Fruit fly (Drosophila melanogaster) S2 (cell line): ENCODE data around the gene CG3769.

Source experiments
- CG8478 ChIP-seq: fragments of >200 bp; optimal IDR thresholded peaks from 2 replicates; lab custom pipeline; 2018
- CTCF ChIP-seq, 2 experiments: fragments of >200 bp; optimal IDR thresholded peaks; 2 replicates each; lab custom pipeline; 2018

Gene CG3769

dm6 chr2L:9435099-9435498 lies at the start of gene CG3769:
TSS of gene CG3769 (plus strand) at chr2L:9435399.
- no peak for TF ChIP-seq CG8478 (lab: Kevin White, UChicago)
- TF ChIP-seq CTCF (optimal IDR thresholded peaks at IDR 0.05; lab: Kevin White, UChicago), result no peak

dm6 chr2L:9386270-9386669 lies 48.9 kb upstream of the CG3769 start:
- TF ChIP-seq CG8478 (lab: Kevin White, UChicago), result no peak
- TF ChIP-seq CTCF (optimal IDR thresholded peaks at IDR 0.05; lab: Kevin White, UChicago), result no peak

dm6 chr2L:9387240-9387672 lies 47.9 kb upstream of the CG3769 start, which contains the start of gene Aldh:
TSS of gene Aldh (plus strand) at chr2L:9387389.
- no peak for TF ChIP-seq CG8478 (lab: Kevin White, UChicago)
- no peak for TF ChIP-seq CTCF (optimal IDR thresholded peaks at IDR 0.05; lab: Kevin White, UChicago)

- TF ChIP-seq CG8478 (lab: Kevin White, UChicago), result no peak
- no peak for TF ChIP-seq CTCF (optimal IDR thresholded peaks at IDR 0.05; lab: Kevin White, UChicago)
Measured at dm6 chr2L:9388013-9388605, 47.1 kb upstream of the CG3769 start.

- TF ChIP-seq CG8478 (lab: Kevin White, UChicago), result no peak
Measured at dm6 chr2L:9388924-9389765, 46.1 kb upstream of the CG3769 start.

- no peak for TF ChIP-seq CG8478 (lab: Kevin White, UChicago)
- TF ChIP-seq CTCF (optimal IDR thresholded peaks at IDR 0.05; lab: Kevin White, UChicago), result no peak
Measured at dm6 chr2L:9396396-9396795, 38.8 kb upstream of the CG3769 start.

- no peak for TF ChIP-seq CTCF (optimal IDR thresholded peaks at IDR 0.05; lab: Kevin White, UChicago)
- TF ChIP-seq CG8478 (lab: Kevin White, UChicago), result no peak
Measured at dm6 chr2L:9397888-9398287, 37.3 kb upstream of the CG3769 start, which contains the start of gene CG4438. TSS of gene CG4438 (minus strand) at chr2L:9397988.

dm6 chr2L:9400153-9400552 lies 35.0 kb upstream of the CG3769 start:
- TF ChIP-seq CTCF (optimal IDR thresholded peaks at IDR 0.05; lab: Kevin White, UChicago) (no peak), CG8478 (lab: Kevin White, UChicago) (no peak)

dm6 chr2L:9415053-9415452 lies 20.1 kb upstream of the CG3769 start, which contains the start of gene Shawl:
TSS of gene Shawl (minus strand) at chr2L:9415156.
- TF ChIP-seq CG8478 (lab: Kevin White, UChicago) (no peak), CTCF (optimal IDR thresholded peaks at IDR 0.05; lab: Kevin White, UChicago) (no peak)

- no peak for TF ChIP-seq CG8478 (lab: Kevin White, UChicago)
- no peak for TF ChIP-seq CTCF (optimal IDR thresholded peaks at IDR 0.05; lab: Kevin White, UChicago)
Measured at dm6 chr2L:9416244-9416758, 18.9 kb upstream of the CG3769 start, which contains the start of gene Mco1. TSS of gene Mco1 (plus strand) at chr2L:9416588.

dm6 chr2L:9420660-9421059 lies 14.5 kb upstream of the CG3769 start:
- TF ChIP-seq CTCF (optimal IDR thresholded peaks at IDR 0.05; lab: Kevin White, UChicago) (no peak), CG8478 (lab: Kevin White, UChicago) (no peak)

dm6 chr2L:9421312-9421711 lies 13.9 kb upstream of the CG3769 start:
- no peak for TF ChIP-seq CTCF (optimal IDR thresholded peaks at IDR 0.05; lab: Kevin White, UChicago)
- no peak for TF ChIP-seq CG8478 (lab: Kevin White, UChicago)

dm6 chr2L:9424193-9424592 lies 11.0 kb upstream of the CG3769 start:
- TF ChIP-seq CTCF (optimal IDR thresholded peaks at IDR 0.05; lab: Kevin White, UChicago) (no peak), CG8478 (lab: Kevin White, UChicago) (no peak)

- TF ChIP-seq CTCF (optimal IDR thresholded peaks at IDR 0.05; lab: Kevin White, UChicago) (no peak), CG8478 (lab: Kevin White, UChicago) (no peak)
Measured at dm6 chr2L:9426534-9426933, 8.7 kb upstream of the CG3769 start, which contains the start of gene Fbp2. TSS of gene Fbp2 (plus strand) at chr2L:9426784.

- no peak for TF ChIP-seq CTCF (optimal IDR thresholded peaks at IDR 0.05; lab: Kevin White, UChicago)
Measured at dm6 chr2L:9427570-9427969, 7.6 kb upstream of the CG3769 start, which contains the start of gene CG42847. TSS of gene CG42847 (plus strand) at chr2L:9427870.
